Fruit fly (Drosophila melanogaster) Kc167 (cell line): Measurements from ENCODE around the gene Nepl4.

Experiments
- Myc ChIP-seq: fragments of >200 bp; optimal IDR thresholded peaks from 2 replicates; lab custom pipeline; 2017; ENCODE audit warnings: missing external identifiers
- Sin3A ChIP-seq: fragments of >200 bp; optimal IDR thresholded peaks from 2 replicates; lab custom pipeline; 2018; ENCODE audit warnings: missing external identifiers
- h ChIP-seq: fragments of >200 bp; optimal IDR thresholded peaks from 3 replicates; lab custom pipeline; 2018; ENCODE audit warnings: missing external identifiers
- insv ChIP-seq: fragments of >200 bp; optimal IDR thresholded peaks from 3 replicates; lab custom pipeline; 2018; ENCODE audit warnings: missing external identifiers
- psq ChIP-seq: fragments of >200 bp; optimal IDR thresholded peaks from 2 replicates; lab custom pipeline; 2017; ENCODE audit warnings: missing external identifiers

DNA sequence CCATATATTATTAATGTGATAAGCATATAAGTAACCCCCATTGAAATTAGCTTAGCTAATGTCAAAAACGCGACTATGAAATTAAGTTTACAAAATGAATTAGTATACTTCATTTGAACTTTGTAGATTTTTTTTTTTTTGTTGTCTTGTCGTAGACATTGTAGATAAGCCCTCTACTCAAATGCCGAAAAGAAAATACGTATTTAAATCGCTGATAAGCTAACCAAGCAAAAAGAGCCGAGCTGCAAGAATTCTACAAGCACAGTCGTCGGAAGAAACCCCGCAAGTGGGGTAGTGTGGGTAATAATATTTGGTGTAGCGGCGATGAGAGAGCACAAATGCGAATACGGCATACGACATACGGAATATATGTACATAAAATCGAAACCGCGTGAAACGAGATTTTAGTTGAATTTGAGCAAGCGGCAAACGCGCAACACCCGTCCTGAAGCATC, at the start of gene Nepl4:
- TF ChIP-seq Myc (lab: Kevin White, UChicago) (no peak), h (no peak), Sin3A (lab: Kevin White, UChicago) (no peak), psq (lab: Kevin White, UChicago) (no peak), insv (lab: Kevin White, UChicago) (no peak)
